Worm (Caenorhabditis elegans) whole organism, L1 larva: ENCODE data around the gene vab-23.
A peak's percentile ranks its signal among the peaks of the same experiment; 100 is the strongest.

ENCODE experiments used
- F16B12.6 ChIP-seq: fragments of 150-350 bp; optimal IDR thresholded peaks from 2 replicates; lab custom pipeline; 2014; ENCODE audit warnings: missing biosample characterization, missing genetic modification characterization
- Y116A8C.19 ChIP-seq: sonication (generic microtip); optimal IDR thresholded peaks from 2 replicates; lab custom pipeline; 2016; ENCODE audit warnings: missing compliant biosample characterization, missing genetic modification characterization, borderline replicate concordance
- aly-2 ChIP-seq: fragments of 150-350 bp; optimal IDR thresholded peaks from 2 replicates; lab custom pipeline; 2014; ENCODE audit warnings: missing biosample characterization, missing genetic modification characterization
- ceh-63 ChIP-seq: fragments of 200-800 bp; sonication (Bioruptor generic); optimal IDR thresholded peaks from 2 replicates; lab custom pipeline; 2018; ENCODE audit warnings: mild to moderate bottlenecking, missing genetic modification characterization, missing compliant biosample characterization
- ceh-82 ChIP-seq, 3 experiments: fragments of 150-350 bp in 1 of 3; sonication (generic microtip) in 2 of 3; optimal IDR thresholded peaks; 2 replicates each; lab custom pipeline; 2014 to 2017; ENCODE audit warnings: missing biosample characterization in 3 of 3, missing genetic modification characterization in 3 of 3
- ceh-88 ChIP-seq: fragments of 200-800 bp; sonication (Bioruptor generic); IDR thresholded peaks from 2 replicates; pipeline ENCODE4 v1.3.6; 2022; ENCODE audit warnings: missing genetic modification characterization, missing compliant biosample characterization
- ceh-90 ChIP-seq: sonication (generic microtip); optimal IDR thresholded peaks from 2 replicates; lab custom pipeline; 2016; ENCODE audit warnings: missing genetic modification characterization, missing compliant biosample characterization
- efl-1 ChIP-seq, 4 experiments: fragments of 150-350 bp; optimal IDR thresholded peaks in 3 of 4; peaks in 1 of 4; 1 replicate in 1 of 4; 2 replicates in 3 of 4; lab custom pipeline; 2014; ENCODE audit warnings: missing biosample characterization in 2 of 4, missing genetic modification characterization in 2 of 4, missing genetic modification reagents in 2 of 4
- egl-13 ChIP-seq: sonication (generic microtip); optimal IDR thresholded peaks from 2 replicates; lab custom pipeline; 2016; ENCODE audit warnings: missing genotype, missing genetic modification reagents, missing genetic modification characterization, missing compliant biosample characterization
- elt-3 ChIP-seq, 6 experiments: fragments of 150-350 bp in 1 of 6; sonication (generic microtip); optimal IDR thresholded peaks; 2 replicates each; lab custom pipeline; 2017 to 2018; ENCODE audit warnings: missing biosample characterization in 6 of 6, missing genetic modification characterization in 6 of 6, inconsistent platforms in 1 of 6
- fkh-8 ChIP-seq: sonication (generic microtip); optimal IDR thresholded peaks from 2 replicates; lab custom pipeline; 2016; ENCODE audit warnings: mild to moderate bottlenecking, missing genetic modification characterization, missing compliant biosample characterization
- hlh-17 ChIP-seq: fragments of 200-800 bp; sonication (Bioruptor generic); optimal IDR thresholded peaks from 2 replicates; lab custom pipeline; 2018; ENCODE audit warnings: missing genetic modification characterization, mild to moderate bottlenecking, missing compliant biosample characterization, moderate library complexity, borderline replicate concordance
- hlh-4 ChIP-seq: sonication (generic microtip); optimal IDR thresholded peaks from 2 replicates; lab custom pipeline; 2016; ENCODE audit warnings: mild to moderate bottlenecking, missing genetic modification characterization, missing compliant biosample characterization
- hpl-2 ChIP-seq: fragments of 150-350 bp; optimal IDR thresholded peaks from 2 replicates; lab custom pipeline; 2014; ENCODE audit warnings: missing biosample characterization, missing genetic modification reagents, missing genetic modification characterization
- isw-1 ChIP-seq: fragments of 200-800 bp; sonication (Bioruptor generic); IDR thresholded peaks from 2 replicates; pipeline ENCODE4 v1.3.6; 2022; ENCODE audit warnings: missing genetic modification characterization, missing compliant biosample characterization
- lin-14 ChIP-seq: fragments of 200-800 bp; sonication (Bioruptor generic); optimal IDR thresholded peaks from 2 replicates; lab custom pipeline; 2018; ENCODE audit warnings: mild to moderate bottlenecking, missing genetic modification characterization, moderate library complexity, missing compliant biosample characterization
- lin-35 ChIP-seq, 2 experiments: fragments of 150-350 bp; optimal IDR thresholded peaks; 2 replicates each; lab custom pipeline; 2014; ENCODE audit warnings: missing biosample characterization in 2 of 2, missing genetic modification characterization in 2 of 2, missing genetic modification reagents in 2 of 2
- mdl-1 ChIP-seq, 2 experiments: fragments of 150-350 bp; optimal IDR thresholded peaks; 2 replicates each; lab custom pipeline; 2014 to 2017; ENCODE audit warnings: missing biosample characterization in 2 of 2, missing genetic modification characterization in 2 of 2, inconsistent platforms in 1 of 2
- mep-1 ChIP-seq: fragments of 150-350 bp; optimal IDR thresholded peaks from 2 replicates; lab custom pipeline; 2014; ENCODE audit warnings: missing biosample characterization, missing genetic modification characterization
- nhr-12 ChIP-seq: sonication (generic microtip); optimal IDR thresholded peaks from 2 replicates; lab custom pipeline; 2017; ENCODE audit warnings: missing biosample characterization, missing genetic modification characterization
- nhr-19 ChIP-seq: fragments of 200-800 bp; sonication (Bioruptor generic); conservative IDR thresholded peaks from 2 replicates; pipeline ENCODE4 v1.3.6; 2022; ENCODE audit warnings: missing genetic modification characterization, missing compliant biosample characterization
- nhr-237 ChIP-seq: fragments of 150-350 bp; optimal IDR thresholded peaks from 2 replicates; lab custom pipeline; 2014; ENCODE audit warnings: missing biosample characterization, missing genetic modification characterization
- nhr-28 ChIP-seq: fragments of 150-350 bp; optimal IDR thresholded peaks from 2 replicates; lab custom pipeline; 2014; ENCODE audit warnings: missing biosample characterization, missing genetic modification characterization
- nhr-76 ChIP-seq: sonication (generic microtip); optimal IDR thresholded peaks from 2 replicates; lab custom pipeline; 2017; ENCODE audit warnings: missing biosample characterization, missing genetic modification characterization
- nhr-77 ChIP-seq: fragments of 150-350 bp; optimal IDR thresholded peaks from 2 replicates; lab custom pipeline; 2014; ENCODE audit warnings: missing biosample characterization, missing genetic modification characterization
- nhr-84 ChIP-seq: sonication (generic microtip); optimal IDR thresholded peaks from 2 replicates; lab custom pipeline; 2017; ENCODE audit warnings: missing biosample characterization, missing genetic modification characterization
- pag-3 ChIP-seq: sonication (generic microtip); optimal IDR thresholded peaks from 2 replicates; lab custom pipeline; 2017; ENCODE audit warnings: missing genetic modification characterization, mild to moderate bottlenecking, missing compliant biosample characterization, antibody characterized with exemption, borderline replicate concordance; ENCODE audit not compliant: insufficient read depth
- pax-3 ChIP-seq: fragments of 200-800 bp; sonication (Bioruptor generic); optimal IDR thresholded peaks from 2 replicates; lab custom pipeline; 2018; ENCODE audit warnings: mild to moderate bottlenecking, missing genetic modification characterization, moderate library complexity, missing compliant biosample characterization
- skn-1 ChIP-seq: fragments of 150-350 bp; optimal IDR thresholded peaks from 2 replicates; lab custom pipeline; 2014; ENCODE audit warnings: missing biosample characterization, missing genetic modification characterization
- sptf-1 ChIP-seq: fragments of 150-350 bp; optimal IDR thresholded peaks from 2 replicates; lab custom pipeline; 2014; ENCODE audit warnings: missing biosample characterization, missing genetic modification characterization
- swsn-7 ChIP-seq: sonication (generic microtip); optimal IDR thresholded peaks from 2 replicates; lab custom pipeline; 2016; ENCODE audit warnings: missing genetic modification characterization, missing compliant biosample characterization
- tbx-2 ChIP-seq: sonication (generic microtip); optimal IDR thresholded peaks from 2 replicates; lab custom pipeline; 2016; ENCODE audit warnings: missing genetic modification characterization, missing compliant biosample characterization
- tlp-1 ChIP-seq: fragments of 150-350 bp; optimal IDR thresholded peaks from 2 replicates; lab custom pipeline; 2014; ENCODE audit warnings: missing biosample characterization, missing genetic modification characterization
- unc-62 ChIP-seq: fragments of 150-350 bp; optimal IDR thresholded peaks from 2 replicates; lab custom pipeline; 2014; ENCODE audit warnings: missing biosample characterization, missing genetic modification reagents, missing genetic modification characterization
- xbp-1 ChIP-seq: sonication (generic microtip); optimal IDR thresholded peaks from 2 replicates; lab custom pipeline; 2016; ENCODE audit warnings: missing genetic modification characterization, missing compliant biosample characterization

vab-23 gene

ce11 chrII:11910569-11910968, 9.6 kb upstream of the vab-23 start:
- TF ChIP-seq aly-2 (tag; lab: Kevin White, UChicago): no peak
- no peak for TF ChIP-seq efl-1 (optimal IDR thresholded peaks at IDR 0.05; lab: Kevin White, UChicago)
- peak in 1 of 2 experiments; percentile 30 for TF ChIP-seq efl-1 (GFP tag; optimal IDR thresholded peaks at IDR 0.05 in 1 of 2; lab: Kevin White, UChicago)
- TF ChIP-seq, all 84 proteins: peak for 1

ce11 chrII:11906217-11906616, 5.2 kb upstream of the vab-23 start, which contains the start of gene ZK930.4:
Gene ZK930.4 (plus strand): TSS chrII:11906517.
- no peak for TF ChIP-seq nhr-77 (tag; lab: Kevin White, UChicago)
- no peak for TF ChIP-seq xbp-1
- TF ChIP-seq lin-35 (GFP tag; optimal IDR thresholded peaks at IDR 0.05; lab: Kevin White, UChicago): no peak
- TF ChIP-seq ceh-88 (GFP tag; lab: Robert Waterston, UW): no peak
- TF ChIP-seq nhr-237 (tag; lab: Kevin White, UChicago): no peak
- no peak for TF ChIP-seq nhr-84 (tag; lab: Kevin White, UChicago)
- no peak for TF ChIP-seq egl-13 (tag; lab: Kevin White, UChicago)
- TF ChIP-seq unc-62: no peak
- no peak for TF ChIP-seq pax-3 (tag; lab: Kevin White, UChicago)
- no peak for TF ChIP-seq hlh-4 (tag; lab: Kevin White, UChicago)
- no peak for TF ChIP-seq ceh-90
- no peak for TF ChIP-seq nhr-76 (tag; lab: Kevin White, UChicago)
- TF ChIP-seq hlh-17 (GFP tag; lab: Kevin White, UChicago): no peak
- no peak for TF ChIP-seq ceh-63 (GFP tag; lab: Kevin White, UChicago)
- TF ChIP-seq hpl-2: no peak
- TF ChIP-seq Y116A8C.19: no peak
- TF ChIP-seq nhr-19 (GFP tag; lab: Robert Waterston, UW): no peak
- TF ChIP-seq nhr-28 (tag; lab: Kevin White, UChicago): no peak
- TF ChIP-seq fkh-8: no peak
- TF ChIP-seq skn-1 (tag; lab: Kevin White, UChicago): no peak

- no peak for TF ChIP-seq tlp-1
- no peak for TF ChIP-seq elt-3 (tag; optimal IDR thresholded peaks at IDR 0.05; lab: Kevin White, UChicago)
- TF ChIP-seq skn-1 (tag; lab: Kevin White, UChicago): no peak
- TF ChIP-seq nhr-12 (tag; lab: Kevin White, UChicago): no peak
- no peak for TF ChIP-seq sptf-1
- no peak for TF ChIP-seq ceh-88 (GFP tag; lab: Robert Waterston, UW)
- TF ChIP-seq swsn-7 (tag; lab: Kevin White, UChicago): no peak
- TF ChIP-seq F16B12.6 (tag; lab: Kevin White, UChicago): no peak
Measured at ce11 chrII:11905023-11905422, 4.0 kb upstream of the vab-23 start.

ce11 chrII:11902203-11902602, 1.2 kb upstream of the vab-23 start:
- TF ChIP-seq mdl-1 (tag; optimal IDR thresholded peaks at IDR 0.05; lab: Kevin White, UChicago) (no peak), mep-1 (peak; percentile 8), lin-14 (peak; percentile 22), pag-3 (tag; lab: Kevin White, UChicago) (no peak)

ce11 chrII:11899761-11900160, 1.2 kb downstream of the vab-23 start:
- TF ChIP-seq ceh-82 (tag; optimal IDR thresholded peaks at IDR 0.05; lab: Kevin White, UChicago) (no peak), tbx-2 (tag; lab: Kevin White, UChicago) (no peak), isw-1 (no peak), ceh-88 (GFP tag; lab: Robert Waterston, UW) (no peak), nhr-12 (tag; lab: Kevin White, UChicago) (no peak), pax-3 (tag; lab: Kevin White, UChicago) (no peak), F16B12.6 (tag; lab: Kevin White, UChicago) (no peak)
